Fruit fly (Drosophila melanogaster): ENCODE data around the gene Sgs7.

- no peak for TF ChIP-seq Dip3 (GFP tag; optimal IDR thresholded peaks at IDR 0.05)
- TF ChIP-seq grau (tag; optimal IDR thresholded peaks at IDR 0.05), result peak; percentile 88
- no peak for TF ChIP-seq CG10654 (GFP tag; optimal IDR thresholded peaks at IDR 0.05)
- no peak for TF ChIP-seq scrt (GFP tag; optimal IDR thresholded peaks at IDR 0.05)
- TF ChIP-seq ind (GFP tag; optimal IDR thresholded peaks at IDR 0.05), result peak; percentile 3
- TF ChIP-seq slp2 (GFP tag; optimal IDR thresholded peaks at IDR 0.05), result no peak
- TF ChIP-seq CG43689 (GFP tag; IDR thresholded peaks at IDR 0.05), result no peak
- TF ChIP-seq Hr3 (GFP tag; optimal IDR thresholded peaks at IDR 0.05), result no peak
- no peak for TF ChIP-seq CG8924 (tag; optimal IDR thresholded peaks at IDR 0.05)
- TF ChIP-seq Optix (GFP tag; IDR thresholded peaks at IDR 0.05), result no peak
- no peak for TF ChIP-seq CG13296 (GFP tag; optimal IDR thresholded peaks at IDR 0.05)
- TF ChIP-seq h (optimal IDR thresholded peaks at IDR 0.05), result no peak
- TF ChIP-seq CG11456 (GFP tag; IDR thresholded peaks at IDR 0.05), result 0 out of 3 replicates have a peak, but pooled peaks have one; percentile 26
- TF ChIP-seq ttk (GFP tag; IDR thresholded peaks at IDR 0.05), result no peak
Measured at dm6 chr3L:11534391-11535246, 25.0 kb downstream of the Sgs7 start.
